Worm (Caenorhabditis elegans): Measurements from ENCODE around the gene T21B10.4.

- TF ChIP-seq elt-1 (tag; optimal IDR thresholded peaks at IDR 0.05) (no peak), nhr-12 (tag; optimal IDR thresholded peaks at IDR 0.05) (no peak), unc-62 (GFP tag; optimal IDR thresholded peaks at IDR 0.05) (no peak), unc-39 (tag; optimal IDR thresholded peaks at IDR 0.05) (no peak), zag-1 (tag; optimal IDR thresholded peaks at IDR 0.05) (no peak)
These were observed 18.6 kb upstream of the T21B10.4 start, which contains the start of gene B0457.6 for ce11 chrII:8922140-8922539.

Data from whole organism, L2 larva.